Fruit fly (Drosophila melanogaster) whole organism, adult: Measurements from ENCODE around the gene CG5026.

ENCODE experiments used
- CG11617 ChIP-seq: fragments of 200-800 bp; sonication (Bioruptor generic); optimal IDR thresholded peaks from 2 replicates; lab custom pipeline; 2017; ENCODE audit warnings: mild to moderate bottlenecking, missing biosample characterization, missing genetic modification reagents, missing genetic modification characterization
- CG12768 ChIP-seq: fragments of 200-800 bp; sonication (Bioruptor generic); optimal IDR thresholded peaks from 2 replicates; lab custom pipeline; 2017; ENCODE audit warnings: missing biosample characterization, missing genetic modification characterization, mild to moderate bottlenecking, moderate library complexity, missing genetic modification reagents
- CG14711 ChIP-seq: fragments of 200-800 bp; sonication (Bioruptor generic); optimal IDR thresholded peaks from 2 replicates; lab custom pipeline; 2018; ENCODE audit warnings: missing biosample characterization, mild to moderate bottlenecking, missing genetic modification characterization, moderate library complexity
- CG1620 ChIP-seq: fragments of 200-800 bp; sonication (Bioruptor generic); optimal IDR thresholded peaks from 2 replicates; lab custom pipeline; 2016; ENCODE audit warnings: missing biosample characterization, missing genetic modification characterization
- CG33017 ChIP-seq: fragments of 200-800 bp; sonication (Bioruptor generic); optimal IDR thresholded peaks from 2 replicates; lab custom pipeline; 2018; ENCODE audit warnings: missing biosample characterization, mild to moderate bottlenecking, missing genetic modification characterization, moderate library complexity
- CG5204 ChIP-seq: fragments of 200-800 bp; sonication (Bioruptor generic); optimal IDR thresholded peaks from 2 replicates; lab custom pipeline; 2016; ENCODE audit warnings: missing biosample characterization, missing genetic modification characterization
- CG7045 ChIP-seq: fragments of 200-800 bp; sonication (Bioruptor generic); optimal IDR thresholded peaks from 2 replicates; lab custom pipeline; 2017; ENCODE audit warnings: missing biosample characterization, mild to moderate bottlenecking, missing genetic modification characterization
- CG7101 ChIP-seq: fragments of 200-800 bp; sonication (Bioruptor generic); optimal IDR thresholded peaks from 2 replicates; lab custom pipeline; 2018; ENCODE audit warnings: missing biosample characterization, mild to moderate bottlenecking, missing genetic modification characterization, moderate library complexity
- Clk ChIP-seq: fragments of 200-800 bp; sonication (Bioruptor generic); optimal IDR thresholded peaks from 2 replicates; lab custom pipeline; 2017; ENCODE audit warnings: missing biosample characterization, missing genetic modification characterization
- Crg-1 ChIP-seq: fragments of 200-800 bp; sonication (Bioruptor generic); optimal IDR thresholded peaks from 2 replicates; lab custom pipeline; 2016; ENCODE audit warnings: missing biosample characterization, missing genetic modification characterization
- Hr96 ChIP-seq: fragments of 200-800 bp; sonication (Bioruptor generic); optimal IDR thresholded peaks from 2 replicates; lab custom pipeline; 2016; ENCODE audit warnings: missing biosample characterization, missing genetic modification characterization
- Mnt ChIP-seq: fragments of 200-800 bp; sonication (Bioruptor generic); optimal IDR thresholded peaks from 2 replicates; lab custom pipeline; 2016; ENCODE audit warnings: missing biosample characterization, mild to moderate bottlenecking, missing genetic modification characterization
- bab1 ChIP-seq: fragments of 200-800 bp; sonication (Bioruptor generic); optimal IDR thresholded peaks from 3 replicates; lab custom pipeline; 2019; ENCODE audit warnings: missing biosample characterization, mild to moderate bottlenecking, missing genetic modification characterization, moderate library complexity
- cic ChIP-seq: fragments of 200-800 bp; sonication (Bioruptor generic); optimal IDR thresholded peaks from 2 replicates; lab custom pipeline; 2017; ENCODE audit warnings: missing biosample characterization, mild to moderate bottlenecking, missing genetic modification characterization, moderate library complexity
- cnc ChIP-seq, 2 experiments: fragments of >200 bp; optimal IDR thresholded peaks; 2 replicates each; lab custom pipeline; 2017
- kay ChIP-seq: fragments of 200-800 bp; sonication (Bioruptor generic); peaks from one replicate; lab custom pipeline; 2016; ENCODE audit warnings: missing biosample characterization, missing genetic modification characterization, borderline replicate concordance
- ovo ChIP-seq: fragments of 200-800 bp; sonication (Bioruptor generic); optimal IDR thresholded peaks from 2 replicates; lab custom pipeline; 2016; ENCODE audit warnings: missing biosample characterization, missing genetic modification characterization
- pad ChIP-seq: fragments of 200-800 bp; sonication (Bioruptor generic); optimal IDR thresholded peaks from 3 replicates; lab custom pipeline; 2017; ENCODE audit warnings: missing biosample characterization, missing genetic modification characterization, mild to moderate bottlenecking, moderate library complexity, missing genetic modification reagents
- tj ChIP-seq: fragments of 200-800 bp; sonication (Bioruptor generic); optimal IDR thresholded peaks from 3 replicates; lab custom pipeline; 2017; ENCODE audit warnings: missing biosample characterization, mild to moderate bottlenecking, missing genetic modification characterization, moderate library complexity
- toe ChIP-seq: fragments of 200-800 bp; sonication (Bioruptor generic); optimal IDR thresholded peaks from 2 replicates; lab custom pipeline; 2016; ENCODE audit warnings: missing biosample characterization, missing genetic modification characterization

Gene CG5026

dm6 chr3L:8931916-8932315, 36.4 kb upstream of the CG5026 start:
- TF ChIP-seq bab1 (GFP tag; lab: Kevin White, UChicago) (peak; percentile 60), kay (GFP tag; lab: Kevin White, UChicago) (peak; percentile 86), CG7045 (GFP tag; lab: Kevin White, UChicago) (no peak), ovo (GFP tag; lab: Kevin White, UChicago) (no peak)

- no peak for TF ChIP-seq Crg-1 (GFP tag; lab: Kevin White, UChicago)
- TF ChIP-seq Clk (GFP tag; lab: Kevin White, UChicago) = no peak
- no peak for TF ChIP-seq toe (GFP tag; lab: Kevin White, UChicago)
- no peak for TF ChIP-seq CG1620 (GFP tag; lab: Kevin White, UChicago)
- TF ChIP-seq CG7045 (GFP tag; lab: Kevin White, UChicago) = no peak
- TF ChIP-seq cnc (optimal IDR thresholded peaks at IDR 0.05; lab: Kevin White, UChicago) = no peak
- TF ChIP-seq pad (GFP tag; lab: Kevin White, UChicago) = no peak
- no peak for TF ChIP-seq Hr96
- TF ChIP-seq CG5204 (GFP tag; lab: Kevin White, UChicago) = no peak
- no peak for TF ChIP-seq cic
- no peak for TF ChIP-seq CG14711 (tag; lab: Kevin White, UChicago)
- TF ChIP-seq CG12768 (GFP tag; lab: Kevin White, UChicago) = no peak
- TF ChIP-seq Mnt = no peak
- no peak for TF ChIP-seq CG33017 (tag; lab: Kevin White, UChicago)
These were observed 28.7 kb upstream of the CG5026 start for dm6 chr3L:8939654-8940053.

- TF ChIP-seq CG14711 (tag; lab: Kevin White, UChicago) (no peak), bab1 (GFP tag; lab: Kevin White, UChicago) (no peak), CG1620 (GFP tag; lab: Kevin White, UChicago) (no peak), CG11617 (no peak), CG7101 (tag; lab: Kevin White, UChicago) (no peak), Crg-1 (GFP tag; lab: Kevin White, UChicago) (no peak), cnc (optimal IDR thresholded peaks at IDR 0.05; lab: Kevin White, UChicago) (no peak), Clk (GFP tag; lab: Kevin White, UChicago) (no peak), toe (GFP tag; lab: Kevin White, UChicago) (no peak), Mnt (no peak), cic (no peak), CG7045 (GFP tag; lab: Kevin White, UChicago) (no peak), Hr96 (no peak), pad (GFP tag; lab: Kevin White, UChicago) (no peak)
These were observed 20.4 kb upstream of the CG5026 start for dm6 chr3L:8947848-8948494.

dm6 chr3L:8949823-8950222, 18.5 kb upstream of the CG5026 start:
- TF ChIP-seq CG33017 (tag; lab: Kevin White, UChicago) (no peak), CG7101 (tag; lab: Kevin White, UChicago) (no peak), Mnt (no peak), cnc (optimal IDR thresholded peaks at IDR 0.05; lab: Kevin White, UChicago) (no peak), CG7045 (GFP tag; lab: Kevin White, UChicago) (no peak), CG1620 (GFP tag; lab: Kevin White, UChicago) (no peak), bab1 (GFP tag; lab: Kevin White, UChicago) (no peak), CG12768 (GFP tag; lab: Kevin White, UChicago) (no peak), Hr96 (no peak), Clk (GFP tag; lab: Kevin White, UChicago) (no peak)

dm6 chr3L:8950955-8951354, 17.4 kb upstream of the CG5026 start:
- TF ChIP-seq kay (GFP tag; lab: Kevin White, UChicago) = no peak

- TF ChIP-seq CG12768 (GFP tag; lab: Kevin White, UChicago) = no peak
- TF ChIP-seq cic = no peak
- TF ChIP-seq tj (GFP tag; lab: Kevin White, UChicago) = no peak
- TF ChIP-seq CG7045 (GFP tag; lab: Kevin White, UChicago) = no peak
- TF ChIP-seq CG14711 (tag; lab: Kevin White, UChicago) = no peak
These were observed 16.8 kb upstream of the CG5026 start for dm6 chr3L:8951507-8951906.

dm6 chr3L:8952549-8953198, 15.7 kb upstream of the CG5026 start:
- TF ChIP-seq CG11617 (no peak), CG7101 (tag; lab: Kevin White, UChicago) (no peak), Mnt (no peak), cic (no peak), CG1620 (GFP tag; lab: Kevin White, UChicago) (no peak), CG33017 (tag; lab: Kevin White, UChicago) (no peak), kay (GFP tag; lab: Kevin White, UChicago) (no peak), tj (GFP tag; lab: Kevin White, UChicago) (no peak), CG5204 (GFP tag; lab: Kevin White, UChicago) (no peak)
